Fruit fly (Drosophila melanogaster) whole organism, wandering third instar larva: ENCODE data around the gene CG1632.

Experiments
- Dfd ChIP-seq: fragments of >200 bp; optimal IDR thresholded peaks from 2 replicates; lab custom pipeline; 2017; ENCODE audit warnings: missing biosample characterization, missing genetic modification characterization
- fru ChIP-seq: fragments of 200-800 bp; sonication (Bioruptor generic); optimal IDR thresholded peaks from 3 replicates; lab custom pipeline; 2016; ENCODE audit warnings: missing biosample characterization, mild to moderate bottlenecking, missing genetic modification characterization
- psq ChIP-seq: fragments of 200-800 bp; sonication (Bioruptor generic); optimal IDR thresholded peaks from 3 replicates; lab custom pipeline; 2017; ENCODE audit warnings: missing biosample characterization, mild to moderate bottlenecking, missing genetic modification characterization, moderate library complexity
- woc ChIP-seq: sonication (Bioruptor generic); optimal IDR thresholded peaks from 2 replicates; lab custom pipeline; 2016; ENCODE audit warnings: missing biosample characterization, mild to moderate bottlenecking, missing genetic modification characterization

- TF ChIP-seq fru (GFP tag; lab: Kevin White, UChicago) (peak; percentile 62), woc (GFP tag; lab: Kevin White, UChicago) (no peak), Dfd (GFP tag; lab: Kevin White, UChicago) (no peak), psq (GFP tag; lab: Kevin White, UChicago) (peak; percentile 41)
Measured at dm6 chrX:8273799-8274484, 21.5 kb downstream of the CG1632 start, which contains the start of gene CG15343.
